Fruit fly (Drosophila melanogaster) ovary, adult (tissue): Measurements from ENCODE around the gene CG3473.

Source experiments
- CG17801 ChIP-seq: fragments of 200-800 bp; optimal IDR thresholded peaks from 2 replicates; lab custom pipeline; 2019; ENCODE audit warnings: missing biosample characterization, mild to moderate bottlenecking, missing genetic modification characterization, moderate library complexity; ENCODE audit not compliant: partially characterized antibody

The CG3473 gene

dm6 chr2L:14571673-14572461, 8.3 kb upstream of the CG3473 start:
- TF ChIP-seq CG17801 (GFP tag; lab: Kevin White, UChicago) = no peak

- no peak for TF ChIP-seq CG17801 (GFP tag; lab: Kevin White, UChicago)
Observed at dm6 chr2L:14570843-14571242, 7.3 kb upstream of the CG3473 start.

DNA sequence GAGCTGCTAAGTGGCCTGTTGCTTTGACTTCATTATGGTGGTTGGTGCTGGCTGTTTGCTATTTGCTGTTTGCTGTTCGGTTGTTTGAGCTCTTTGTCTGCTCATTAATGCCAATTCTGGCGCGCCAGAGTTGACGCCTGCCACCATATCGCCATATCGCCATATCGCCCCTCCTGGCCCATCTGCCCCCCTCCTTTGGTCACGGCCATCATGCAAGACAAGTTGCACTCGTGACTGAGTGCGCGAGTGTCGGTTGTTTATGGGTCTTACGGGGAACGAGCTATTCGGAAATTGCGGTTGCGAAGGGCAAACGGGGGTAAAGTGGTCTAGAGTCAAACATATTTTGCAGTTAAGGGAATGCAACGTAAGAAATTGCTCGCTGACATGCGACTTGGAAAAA, 6.6 kb upstream of the CG3473 start:
- TF ChIP-seq CG17801 (GFP tag; lab: Kevin White, UChicago) = no peak

dm6 chr2L:14569301-14569700, 5.8 kb upstream of the CG3473 start:
- TF ChIP-seq CG17801 (GFP tag; lab: Kevin White, UChicago) = no peak

DNA sequence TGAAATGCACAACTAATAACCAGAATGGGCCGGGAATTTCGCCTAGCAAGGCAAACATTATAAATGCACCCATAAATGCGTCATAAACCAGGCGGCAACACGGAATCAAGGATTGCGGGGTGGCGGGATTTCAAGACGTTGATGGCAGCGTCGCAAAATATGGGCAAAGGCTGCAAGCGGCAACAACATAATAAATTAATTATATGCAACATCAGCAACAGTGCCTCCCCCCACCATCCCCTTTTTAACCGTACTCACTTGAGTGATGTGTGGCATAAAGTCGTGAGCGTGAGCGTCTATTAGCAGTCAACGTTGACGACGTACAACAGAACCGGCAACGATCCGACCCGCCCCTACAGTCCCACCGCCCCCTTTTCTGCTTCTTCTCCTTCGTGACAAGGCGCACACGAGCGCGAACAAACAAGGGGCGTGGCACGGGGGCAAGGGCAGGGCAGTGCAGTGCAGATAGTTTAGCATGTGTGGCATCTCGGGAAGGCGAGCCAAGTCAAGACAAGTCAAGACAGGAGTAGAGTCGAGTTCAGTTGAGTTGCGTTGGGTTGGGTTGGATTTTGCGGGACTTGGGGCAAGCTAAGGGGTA, 5.1 kb upstream of the CG3473 start:
- TF ChIP-seq CG17801 (GFP tag; lab: Kevin White, UChicago) = no peak

dm6 chr2L:14562320-14562719, 1.2 kb downstream of the CG3473 start:
- no peak for TF ChIP-seq CG17801 (GFP tag; lab: Kevin White, UChicago)

DNA sequence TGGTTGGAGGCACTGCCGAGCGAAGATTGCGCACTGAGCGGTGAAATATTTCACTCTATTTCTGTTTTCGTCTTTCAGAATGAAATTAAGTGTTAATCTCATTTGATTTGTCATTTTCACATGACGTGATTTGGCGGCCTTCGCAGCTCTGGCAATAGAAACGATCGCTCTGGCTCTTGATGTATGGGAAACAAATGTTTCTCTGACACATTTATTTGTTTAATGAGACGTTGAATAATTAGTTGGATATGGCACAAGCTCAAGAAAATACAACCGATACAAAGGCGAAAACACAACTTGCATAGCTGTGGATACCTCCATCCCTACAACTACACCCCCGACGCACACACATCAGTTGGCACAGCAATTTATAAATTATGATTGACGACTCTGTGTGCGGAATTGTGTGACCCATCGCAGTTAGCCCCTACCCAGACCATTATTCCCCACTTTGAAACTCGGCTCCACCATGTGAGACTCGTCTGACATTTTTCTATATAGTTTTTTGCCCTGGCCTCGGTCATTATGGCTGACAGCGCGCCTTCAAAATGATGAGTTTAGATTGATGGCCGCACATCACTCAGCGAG, 4.6 kb downstream of the CG3473 start:
- TF ChIP-seq CG17801 (GFP tag; lab: Kevin White, UChicago) = no peak

dm6 chr2L:14557743-14558142, 5.8 kb downstream of the CG3473 start:
- no peak for TF ChIP-seq CG17801 (GFP tag; lab: Kevin White, UChicago)

dm6 chr2L:14556811-14557210, 6.7 kb downstream of the CG3473 start:
- no peak for TF ChIP-seq CG17801 (GFP tag; lab: Kevin White, UChicago)

dm6 chr2L:14556224-14556623, 7.3 kb downstream of the CG3473 start:
- TF ChIP-seq CG17801 (GFP tag; lab: Kevin White, UChicago) = no peak

DNA sequence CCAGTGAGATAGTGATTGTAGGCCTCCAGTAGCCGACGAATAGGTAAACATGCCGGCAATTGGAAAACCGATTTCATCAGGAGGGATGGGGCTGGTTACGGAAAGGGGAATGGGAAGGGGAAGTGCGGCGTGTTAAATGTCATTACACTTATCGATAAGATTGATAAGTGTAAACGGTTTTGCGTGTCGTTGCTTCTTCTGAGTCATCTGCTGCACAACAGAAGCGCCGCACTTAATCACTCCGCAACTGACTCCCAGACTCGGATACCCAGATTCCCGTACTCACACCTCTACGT, 9.0 kb downstream of the CG3473 start:
- no peak for TF ChIP-seq CG17801 (GFP tag; lab: Kevin White, UChicago)

DNA sequence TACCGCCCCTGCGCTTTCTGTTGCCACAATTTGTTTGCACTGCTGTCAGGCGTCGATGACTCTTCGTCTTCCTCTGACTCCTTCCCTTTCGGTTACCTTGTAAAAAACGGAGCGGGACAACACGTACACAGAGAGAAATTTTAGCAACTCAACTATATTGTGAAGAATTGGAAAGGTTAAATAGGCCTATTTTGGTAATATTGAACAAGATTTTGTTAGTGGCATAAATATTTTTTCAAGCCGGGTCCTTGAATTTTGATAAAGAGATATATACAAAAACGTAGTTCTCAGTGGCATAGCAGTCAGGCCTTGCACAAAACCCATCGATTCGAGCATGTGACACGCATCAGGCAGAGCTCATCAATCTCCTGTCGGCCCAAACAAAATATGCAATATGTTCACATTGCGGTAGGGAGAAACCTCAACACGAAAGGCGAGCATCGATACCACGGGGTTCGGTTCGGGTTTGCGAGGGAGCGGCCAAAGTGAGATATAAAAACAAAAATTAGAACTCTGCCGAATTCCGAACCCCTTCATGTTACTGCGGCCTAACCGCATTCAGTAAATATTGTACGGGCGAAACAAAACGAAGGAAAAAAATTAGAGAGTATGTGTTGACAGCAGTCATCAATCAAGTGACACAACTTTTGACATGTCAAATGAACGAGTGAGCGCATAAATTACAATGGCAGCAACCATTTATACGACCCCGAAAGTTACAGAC, 9.5 kb downstream of the CG3473 start:
- no peak for TF ChIP-seq CG17801 (GFP tag; lab: Kevin White, UChicago)

DNA sequence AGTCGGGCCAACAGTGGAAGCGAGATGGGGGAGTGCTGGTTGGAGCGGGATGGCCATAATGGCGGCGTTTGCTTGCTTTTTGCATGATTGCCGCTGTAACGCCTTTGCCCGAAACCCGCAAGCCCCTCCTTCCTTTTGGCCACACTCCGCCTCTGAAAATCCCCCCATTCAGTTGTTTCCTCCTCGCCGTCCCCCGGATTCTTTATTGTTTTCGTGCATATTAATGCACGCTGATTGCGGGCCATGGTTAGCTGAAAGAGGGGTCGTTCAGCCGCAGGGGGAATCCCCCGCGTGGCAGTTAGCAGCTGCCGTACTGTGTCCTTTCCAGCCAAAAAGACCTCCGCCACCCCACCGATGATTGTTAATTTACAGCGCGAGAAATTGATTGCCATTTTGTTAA, 10.7 kb downstream of the CG3473 start:
- TF ChIP-seq CG17801 (GFP tag; lab: Kevin White, UChicago) = no peak

DNA sequence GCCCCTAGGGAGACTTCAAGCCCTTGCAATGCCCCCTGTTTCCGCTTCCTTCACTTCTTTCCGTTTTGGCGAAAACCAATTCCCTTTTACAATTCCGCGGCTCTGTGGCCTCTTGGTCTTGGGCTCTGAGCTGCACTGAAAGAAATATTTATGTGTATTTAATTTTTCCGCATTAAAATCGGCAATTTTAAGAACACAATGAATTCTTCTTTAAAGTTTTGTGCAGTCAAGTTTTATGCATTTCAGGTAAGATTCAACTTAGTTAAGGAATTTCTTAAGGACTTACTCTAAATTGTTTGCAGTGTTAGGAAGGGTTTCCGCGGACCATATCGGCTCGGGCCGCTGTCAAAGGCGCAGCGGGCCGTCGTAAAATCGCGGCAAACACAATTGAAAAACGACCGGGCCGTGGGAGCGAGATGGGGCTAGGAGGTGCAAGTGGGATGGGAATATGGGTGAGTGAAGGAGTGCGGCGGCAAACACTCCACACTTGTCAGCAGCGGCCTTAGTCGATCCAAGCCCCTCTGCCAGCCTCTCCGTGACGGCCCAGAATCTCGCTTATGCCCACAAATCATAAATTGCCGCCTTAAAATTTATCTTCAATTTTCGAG, 11.3 kb downstream of the CG3473 start:
- no peak for TF ChIP-seq CG17801 (GFP tag; lab: Kevin White, UChicago)
